Worm (Caenorhabditis elegans) whole organism, L1 larva: ENCODE measurements around the gene cup-16.
A peak's percentile ranks its signal among the peaks of the same experiment; 100 is the strongest.

Experiments used
- C04F5.9 ChIP-seq: sonication (generic microtip); optimal IDR thresholded peaks from 2 replicates; lab custom pipeline; 2016; ENCODE audit warnings: missing genetic modification characterization, missing compliant biosample characterization
- C16A3.4 ChIP-seq: fragments of 150-350 bp; optimal IDR thresholded peaks from 2 replicates; lab custom pipeline; 2014; ENCODE audit warnings: missing biosample characterization, missing genetic modification characterization
- C34B4.2 ChIP-seq: sonication (generic microtip); optimal IDR thresholded peaks from 2 replicates; lab custom pipeline; 2017; ENCODE audit warnings: mild to moderate bottlenecking, missing genetic modification characterization, missing compliant biosample characterization
- aly-2 ChIP-seq: fragments of 150-350 bp; optimal IDR thresholded peaks from 2 replicates; lab custom pipeline; 2014; ENCODE audit warnings: missing biosample characterization, missing genetic modification characterization
- ama-1 ChIP-seq: fragments of 150-350 bp; optimal IDR thresholded peaks from 2 replicates; lab custom pipeline; 2014
- blmp-1 ChIP-seq: fragments of 150-350 bp; optimal IDR thresholded peaks from 2 replicates; lab custom pipeline; 2014; ENCODE audit warnings: missing biosample characterization, missing genetic modification characterization
- ceh-88 ChIP-seq: fragments of 200-800 bp; sonication (Bioruptor generic); IDR thresholded peaks from 2 replicates; pipeline ENCODE4 v1.3.6; 2022; ENCODE audit warnings: missing genetic modification characterization, missing compliant biosample characterization
- ceh-90 ChIP-seq: sonication (generic microtip); optimal IDR thresholded peaks from 2 replicates; lab custom pipeline; 2016; ENCODE audit warnings: missing genetic modification characterization, missing compliant biosample characterization
- efl-1 ChIP-seq, 4 experiments: fragments of 150-350 bp; optimal IDR thresholded peaks in 3 of 4; peaks in 1 of 4; 1 replicate in 1 of 4; 2 replicates in 3 of 4; lab custom pipeline; 2014; ENCODE audit warnings: missing biosample characterization in 2 of 4, missing genetic modification characterization in 2 of 4, missing genetic modification reagents in 2 of 4
- egl-27 ChIP-seq, 2 experiments: fragments of 150-350 bp in 1 of 2; sonication (generic microtip); optimal IDR thresholded peaks; 3 replicates each; lab custom pipeline; 2017 to 2018; ENCODE audit warnings: missing biosample characterization in 2 of 2, missing genetic modification characterization in 2 of 2, missing genetic modification reagents in 2 of 2
- elt-2 ChIP-seq: sonication (generic microtip); optimal IDR thresholded peaks from 2 replicates; lab custom pipeline; 2016; ENCODE audit warnings: missing genetic modification characterization, mild to moderate bottlenecking, inconsistent platforms, missing compliant biosample characterization, missing genetic modification reagents
- ets-5 ChIP-seq: fragments of 200-800 bp; sonication (Bioruptor generic); IDR thresholded peaks from 2 replicates; pipeline ENCODE4 v1.3.6; 2022; ENCODE audit warnings: missing genetic modification characterization, missing compliant biosample characterization
- fkh-10 ChIP-seq: sonication (generic microtip); optimal IDR thresholded peaks from 2 replicates; lab custom pipeline; 2017; ENCODE audit warnings: missing biosample characterization, missing genetic modification reagents, missing genetic modification characterization
- fkh-4 ChIP-seq: sonication (generic microtip); optimal IDR thresholded peaks from 2 replicates; lab custom pipeline; 2016; ENCODE audit warnings: missing compliant biosample characterization, missing genetic modification characterization, borderline replicate concordance
- fos-1 ChIP-seq: fragments of 150-350 bp; optimal IDR thresholded peaks from 2 replicates; lab custom pipeline; 2014; ENCODE audit warnings: missing biosample characterization, missing genetic modification characterization
- hlh-17 ChIP-seq: fragments of 200-800 bp; sonication (Bioruptor generic); optimal IDR thresholded peaks from 2 replicates; lab custom pipeline; 2018; ENCODE audit warnings: missing genetic modification characterization, mild to moderate bottlenecking, missing compliant biosample characterization, moderate library complexity, borderline replicate concordance
- jun-1 ChIP-seq: fragments of 150-350 bp; optimal IDR thresholded peaks from 2 replicates; lab custom pipeline; 2014; ENCODE audit warnings: missing biosample characterization, missing genetic modification reagents, missing genetic modification characterization
- lin-13 ChIP-seq: fragments of 150-350 bp; optimal IDR thresholded peaks from 2 replicates; lab custom pipeline; 2014; ENCODE audit warnings: missing biosample characterization, missing genetic modification reagents, missing genetic modification characterization
- lin-35 ChIP-seq, 2 experiments: fragments of 150-350 bp; optimal IDR thresholded peaks; 2 replicates each; lab custom pipeline; 2014; ENCODE audit warnings: missing biosample characterization in 2 of 2, missing genetic modification characterization in 2 of 2, missing genetic modification reagents in 2 of 2
- lin-39 ChIP-seq: fragments of 150-350 bp; optimal IDR thresholded peaks from 2 replicates; lab custom pipeline; 2014; ENCODE audit warnings: missing biosample characterization, missing genetic modification reagents, missing genetic modification characterization
- lir-3 ChIP-seq: sonication (generic microtip); optimal IDR thresholded peaks from 2 replicates; lab custom pipeline; 2016; ENCODE audit warnings: mild to moderate bottlenecking, missing genetic modification characterization, moderate library complexity, missing compliant biosample characterization; ENCODE audit not compliant: poor library complexity
- mdl-1 ChIP-seq, 2 experiments: fragments of 150-350 bp; optimal IDR thresholded peaks; 2 replicates each; lab custom pipeline; 2014 to 2017; ENCODE audit warnings: missing biosample characterization in 2 of 2, missing genetic modification characterization in 2 of 2, inconsistent platforms in 1 of 2
- nhr-12 ChIP-seq: sonication (generic microtip); optimal IDR thresholded peaks from 2 replicates; lab custom pipeline; 2017; ENCODE audit warnings: missing biosample characterization, missing genetic modification characterization
- nhr-47 ChIP-seq: sonication (generic microtip); optimal IDR thresholded peaks from 2 replicates; lab custom pipeline; 2016; ENCODE audit warnings: mild to moderate bottlenecking, missing genetic modification characterization, moderate library complexity, missing compliant biosample characterization
- nhr-85 ChIP-seq: sonication (generic microtip); peaks from one replicate; lab custom pipeline; 2016; ENCODE audit warnings: missing genetic modification characterization, inconsistent platforms, missing compliant biosample characterization
- nhr-90 ChIP-seq: sonication (generic microtip); optimal IDR thresholded peaks from 2 replicates; lab custom pipeline; 2016; ENCODE audit warnings: mild to moderate bottlenecking, missing genetic modification characterization, missing compliant biosample characterization; ENCODE audit not compliant: poor library complexity
- pag-3 ChIP-seq: sonication (generic microtip); optimal IDR thresholded peaks from 2 replicates; lab custom pipeline; 2017; ENCODE audit warnings: missing genetic modification characterization, mild to moderate bottlenecking, missing compliant biosample characterization, antibody characterized with exemption, borderline replicate concordance; ENCODE audit not compliant: insufficient read depth
- pax-3 ChIP-seq: fragments of 200-800 bp; sonication (Bioruptor generic); optimal IDR thresholded peaks from 2 replicates; lab custom pipeline; 2018; ENCODE audit warnings: mild to moderate bottlenecking, missing genetic modification characterization, moderate library complexity, missing compliant biosample characterization
- rnt-1 ChIP-seq: sonication (generic microtip); optimal IDR thresholded peaks from 2 replicates; lab custom pipeline; 2016; ENCODE audit warnings: mild to moderate bottlenecking, missing genetic modification characterization, moderate library complexity, missing compliant biosample characterization
- snpc-4 ChIP-seq: fragments of 150-350 bp; optimal IDR thresholded peaks from 2 replicates; lab custom pipeline; 2014; ENCODE audit warnings: missing biosample characterization, missing genetic modification characterization
- snu-23 ChIP-seq: sonication (generic microtip); optimal IDR thresholded peaks from 2 replicates; lab custom pipeline; 2016; ENCODE audit warnings: missing genetic modification characterization, missing compliant biosample characterization
- sox-4 ChIP-seq: sonication (generic microtip); optimal IDR thresholded peaks from 2 replicates; lab custom pipeline; 2016; ENCODE audit warnings: missing genetic modification characterization, missing compliant biosample characterization
- sptf-1 ChIP-seq: fragments of 150-350 bp; optimal IDR thresholded peaks from 2 replicates; lab custom pipeline; 2014; ENCODE audit warnings: missing biosample characterization, missing genetic modification characterization
- swsn-7 ChIP-seq: sonication (generic microtip); optimal IDR thresholded peaks from 2 replicates; lab custom pipeline; 2016; ENCODE audit warnings: missing genetic modification characterization, missing compliant biosample characterization
- tbx-2 ChIP-seq: sonication (generic microtip); optimal IDR thresholded peaks from 2 replicates; lab custom pipeline; 2016; ENCODE audit warnings: missing genetic modification characterization, missing compliant biosample characterization
- unc-130 ChIP-seq: fragments of 150-350 bp; optimal IDR thresholded peaks from 2 replicates; lab custom pipeline; 2017; ENCODE audit warnings: missing biosample characterization, missing genetic modification characterization, inconsistent platforms
- unc-30 ChIP-seq: sonication (generic microtip); optimal IDR thresholded peaks from 2 replicates; lab custom pipeline; 2017; ENCODE audit warnings: missing biosample characterization, missing genetic modification characterization
- unc-98 ChIP-seq: fragments of 200-800 bp; sonication (Bioruptor generic); IDR thresholded peaks from 2 replicates; pipeline ENCODE4 v1.3.6; 2022; ENCODE audit warnings: missing genetic modification characterization, missing compliant biosample characterization
- xbp-1 ChIP-seq: sonication (generic microtip); optimal IDR thresholded peaks from 2 replicates; lab custom pipeline; 2016; ENCODE audit warnings: missing genetic modification characterization, missing compliant biosample characterization
- zag-1 ChIP-seq: fragments of 150-350 bp; optimal IDR thresholded peaks from 2 replicates; lab custom pipeline; 2014; ENCODE audit warnings: missing biosample characterization, missing genetic modification characterization
- zip-4 ChIP-seq: fragments of 200-800 bp; sonication (Bioruptor generic); optimal IDR thresholded peaks from 2 replicates; lab custom pipeline; 2018; ENCODE audit warnings: mild to moderate bottlenecking, missing genetic modification characterization, moderate library complexity, missing compliant biosample characterization
- ztf-11 ChIP-seq, 2 experiments: sonication (generic microtip); optimal IDR thresholded peaks; 2 replicates each; lab custom pipeline; 2016 to 2017; ENCODE audit warnings: missing genetic modification characterization in 2 of 2, missing biosample characterization in 1 of 2, missing compliant biosample characterization in 1 of 2
- ztf-4 ChIP-seq: fragments of 150-350 bp; optimal IDR thresholded peaks from 2 replicates; lab custom pipeline; 2014; ENCODE audit warnings: missing biosample characterization, missing genetic modification characterization

cup-16 gene

DNA sequence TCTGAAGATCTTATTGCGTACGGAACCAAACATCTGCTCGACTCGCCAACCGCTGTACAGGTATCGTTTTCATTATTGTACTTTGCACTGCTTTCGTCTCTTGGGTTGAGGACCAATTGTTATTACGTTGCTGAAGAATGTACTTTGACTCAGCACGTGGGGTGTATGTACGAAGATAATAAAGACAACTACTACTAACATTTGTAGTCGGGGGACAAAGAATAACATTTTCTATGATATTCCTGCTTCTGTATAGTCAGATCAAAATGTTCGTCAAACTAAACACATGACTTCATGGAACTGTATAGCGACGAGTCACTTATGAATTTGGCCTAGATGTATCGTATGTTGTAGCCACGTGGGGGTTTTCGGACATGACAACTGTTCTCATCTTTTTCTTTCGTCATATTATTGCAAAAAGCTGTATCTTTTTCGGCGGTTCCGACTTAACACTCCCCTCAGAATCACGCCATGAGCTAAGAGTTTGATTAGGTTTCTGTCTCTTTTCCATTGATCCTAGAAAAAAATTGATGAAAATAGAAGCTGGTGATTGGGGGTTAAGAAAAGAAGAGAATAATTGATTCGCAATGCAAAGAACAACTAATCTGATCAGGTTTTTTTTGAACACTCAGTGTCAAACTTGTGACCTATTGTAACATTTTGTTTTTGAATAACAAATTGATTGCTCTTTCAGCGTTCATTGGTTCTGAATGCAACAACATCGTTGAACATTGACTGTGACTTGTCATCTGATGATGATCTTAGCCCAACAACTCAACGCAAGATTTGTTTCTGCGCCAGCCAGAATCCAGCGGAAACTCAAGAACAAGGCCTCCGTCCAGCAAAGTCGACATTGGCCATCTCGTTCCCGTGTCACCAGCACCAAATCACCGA lies 37.8 kb downstream of the cup-16 start (continued):
- TF ChIP-seq tbx-2 (tag; lab: Kevin White, UChicago) (no peak), lin-39 (no peak), nhr-12 (no peak), hlh-17 (GFP tag; lab: Kevin White, UChicago) (no peak), unc-30 (tag; lab: Kevin White, UChicago) (no peak), C16A3.4 (peak; percentile 9), ceh-88 (GFP tag; lab: Robert Waterston, UW) (no peak), lir-3 (tag; lab: Kevin White, UChicago) (peak; percentile 31), egl-27 (tag; optimal IDR thresholded peaks at IDR 0.05; lab: Kevin White, UChicago) (no peak), aly-2 (peak; percentile 31), C04F5.9 (no peak), snpc-4 (tag; lab: Kevin White, UChicago) (no peak), pax-3 (tag; lab: Kevin White, UChicago) (no peak), swsn-7 (tag; lab: Kevin White, UChicago) (no peak), ztf-4 (tag; lab: Kevin White, UChicago) (peak; percentile 33), nhr-47 (tag; lab: Kevin White, UChicago) (peak; percentile 24), C34B4.2 (tag; lab: Kevin White, UChicago) (no peak), jun-1 (tag; lab: Kevin White, UChicago) (no peak), unc-130 (peak; percentile 52), nhr-90 (tag; lab: Kevin White, UChicago) (peak; percentile 35), fkh-10 (GFP tag; lab: Kevin White, UChicago) (no peak), unc-98 (GFP tag; lab: Robert Waterston, UW) (no peak), ets-5 (GFP tag; lab: Robert Waterston, UW) (no peak), ama-1 (lab: Kevin White, UChicago) (no peak), sox-4 (tag; lab: Kevin White, UChicago) (no peak), pag-3 (tag; lab: Kevin White, UChicago) (no peak), lin-35 (GFP tag; optimal IDR thresholded peaks at IDR 0.05; lab: Kevin White, UChicago) (peak in 1 of 2 experiments; percentile 55), lin-13 (peak; percentile 31), snu-23 (GFP tag; lab: Kevin White, UChicago) (peak; percentile 19), ztf-11 (tag; optimal IDR thresholded peaks at IDR 0.05; lab: Kevin White, UChicago) (no peak), ceh-90 (tag; lab: Kevin White, UChicago) (no peak), blmp-1 (peak; percentile 36), fkh-4 (tag; lab: Kevin White, UChicago) (no peak)

DNA sequence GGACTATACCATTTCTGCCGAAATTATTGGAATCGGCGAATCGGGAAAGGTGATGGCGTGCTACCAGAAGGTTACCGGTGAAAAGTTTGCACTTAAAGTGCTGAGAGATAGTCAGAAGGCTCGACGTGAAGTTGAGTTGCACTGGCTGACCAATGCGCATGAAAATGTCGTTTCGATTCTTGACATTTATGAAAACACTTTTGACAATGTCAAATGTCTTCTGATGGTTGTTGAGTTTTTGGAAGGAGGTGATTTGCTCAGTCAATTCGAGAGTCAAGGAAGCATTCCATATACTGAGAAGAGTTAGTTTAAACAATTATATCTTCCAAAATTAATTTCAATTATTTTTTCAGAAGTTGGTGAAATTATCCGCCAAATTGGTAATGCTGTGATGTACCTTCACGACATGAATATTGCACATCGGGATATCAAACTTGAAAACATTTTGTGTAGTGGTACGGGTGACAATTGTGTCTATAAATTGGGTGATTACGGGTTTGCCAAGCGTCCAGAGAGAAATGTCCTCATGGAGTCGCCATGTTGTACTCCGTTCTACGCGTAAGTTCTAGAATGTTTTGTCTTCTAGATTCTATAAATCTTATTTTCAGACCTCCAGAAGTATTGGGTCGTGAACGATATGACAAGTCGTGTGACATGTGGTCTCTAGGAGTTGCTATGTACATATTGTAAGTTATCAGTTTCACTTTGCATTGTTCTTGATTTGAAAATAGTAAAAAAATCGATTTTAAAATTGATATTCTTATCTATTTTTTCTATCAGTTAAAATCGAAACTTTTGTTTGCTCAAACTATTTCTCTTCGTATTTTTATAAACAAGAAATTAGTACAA lies 38.7 kb downstream of the cup-16 start:
- TF ChIP-seq zip-4 (GFP tag; lab: Kevin White, UChicago): no peak
- TF ChIP-seq pag-3 (tag; lab: Kevin White, UChicago): no peak
- TF ChIP-seq zag-1 (tag; lab: Kevin White, UChicago): no peak
- TF ChIP-seq aly-2: no peak
- no peak for TF ChIP-seq mdl-1 (tag; optimal IDR thresholded peaks at IDR 0.05; lab: Kevin White, UChicago)
- peak; percentile 15 for TF ChIP-seq C04F5.9
- no peak for TF ChIP-seq xbp-1 (tag; lab: Kevin White, UChicago)
- TF ChIP-seq ama-1 (lab: Kevin White, UChicago): peak; percentile 34
- no peak for TF ChIP-seq sptf-1 (tag; lab: Kevin White, UChicago)
- TF ChIP-seq efl-1 (optimal IDR thresholded peaks at IDR 0.05; lab: Kevin White, UChicago): no peak
- peak in 1 of 2 experiments; percentile 15 for TF ChIP-seq efl-1 (GFP tag; optimal IDR thresholded peaks at IDR 0.05 in 1 of 2; lab: Kevin White, UChicago)
- TF ChIP-seq pax-3 (tag; lab: Kevin White, UChicago): no peak
- peak; percentile 47 for TF ChIP-seq nhr-85 (tag; lab: Kevin White, UChicago)
- TF ChIP-seq lir-3 (tag; lab: Kevin White, UChicago): peak; percentile 23
- peak; percentile 39 for TF ChIP-seq elt-2 (tag; lab: Kevin White, UChicago)
- peak; percentile 23 for TF ChIP-seq rnt-1 (tag; lab: Kevin White, UChicago)
- TF ChIP-seq fos-1 (tag; lab: Kevin White, UChicago): no peak
